Fruit fly (Drosophila melanogaster) Kc167 (cell line): Measurements from ENCODE around the gene GlnRS.

Experiments
- Myc ChIP-seq: fragments of >200 bp; optimal IDR thresholded peaks from 2 replicates; lab custom pipeline; 2017; ENCODE audit warnings: missing external identifiers
- Sin3A ChIP-seq: fragments of >200 bp; optimal IDR thresholded peaks from 2 replicates; lab custom pipeline; 2018; ENCODE audit warnings: missing external identifiers
- h ChIP-seq: fragments of >200 bp; optimal IDR thresholded peaks from 3 replicates; lab custom pipeline; 2018; ENCODE audit warnings: missing external identifiers
- insv ChIP-seq: fragments of >200 bp; optimal IDR thresholded peaks from 3 replicates; lab custom pipeline; 2018; ENCODE audit warnings: missing external identifiers
- psq ChIP-seq: fragments of >200 bp; optimal IDR thresholded peaks from 2 replicates; lab custom pipeline; 2017; ENCODE audit warnings: missing external identifiers
- ttk ChIP-seq: sonication (Bioruptor generic); optimal IDR thresholded peaks from 2 replicates; lab custom pipeline; 2017; ENCODE audit warnings: missing external identifiers

dm6 chr3R:25310843-25311242 is 45.3 kb upstream of the GlnRS start, which contains the start of gene CG31099:
- TF ChIP-seq insv (lab: Kevin White, UChicago) (no peak), Myc (no peak), Sin3A (lab: Kevin White, UChicago) (no peak), psq (lab: Kevin White, UChicago) (no peak), ttk (lab: Kevin White, UChicago) (no peak), h (lab: Kevin White, UChicago) (no peak)
